Worm (Caenorhabditis elegans): ENCODE measurements around the gene srh-23.

ce11 chrV:4968775-4969174 is 47.9 kb downstream of the srh-23 start:
- no peak for TF ChIP-seq egl-27 (tag; optimal IDR thresholded peaks at IDR 0.05)
- TF ChIP-seq unc-62 (GFP tag; optimal IDR thresholded peaks at IDR 0.05), result no peak
- TF ChIP-seq zag-1 (tag; optimal IDR thresholded peaks at IDR 0.05), result no peak
- TF ChIP-seq elt-2 (tag; optimal IDR thresholded peaks at IDR 0.05), result no peak
